Fruit fly (Drosophila melanogaster): ENCODE data around the gene CG3106.

CG3106 gene

DNA sequence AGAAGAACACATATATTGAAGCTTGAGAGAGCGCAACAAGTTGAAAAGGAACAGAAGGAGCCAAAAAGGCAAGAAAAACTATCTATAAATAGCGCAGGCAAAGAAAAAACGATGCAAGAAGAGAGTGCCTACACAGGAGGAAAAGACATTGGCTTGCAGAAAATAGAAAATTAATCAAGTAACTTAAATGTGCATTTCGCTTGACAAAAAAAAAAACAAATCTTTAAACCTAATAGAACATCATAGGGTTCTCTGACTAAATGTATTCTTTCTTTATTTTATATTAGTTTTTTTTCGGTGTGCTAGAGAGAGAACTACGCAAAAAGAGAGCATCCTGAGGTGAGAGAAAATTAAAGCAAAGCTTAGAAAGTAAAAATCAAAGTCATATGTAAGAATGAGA, 12.7 kb downstream of the CG3106 start (continued):
- TF ChIP-seq Sry-δ (GFP tag; optimal IDR thresholded peaks at IDR 0.05): no peak
- TF ChIP-seq CG18619 (GFP tag; optimal IDR thresholded peaks at IDR 0.05): no peak
- no peak for TF ChIP-seq Gsc (GFP tag; IDR thresholded peaks at IDR 0.05)
- no peak for TF ChIP-seq sqz (GFP tag; optimal IDR thresholded peaks at IDR 0.05)
- peak; percentile 52 for TF ChIP-seq NC2β (GFP tag; optimal IDR thresholded peaks at IDR 0.05)
- peak; percentile 47 for TF ChIP-seq CG33557 (GFP tag; optimal IDR thresholded peaks at IDR 0.05)
- TF ChIP-seq CG1792 (GFP tag; optimal IDR thresholded peaks at IDR 0.05): no peak
- TF ChIP-seq tin (GFP tag; optimal IDR thresholded peaks at IDR 0.05): peak; percentile 47
- TF ChIP-seq shn (GFP tag; optimal IDR thresholded peaks at IDR 0.05): no peak
- TF ChIP-seq Aef1 (GFP tag; IDR thresholded peaks at IDR 0.05): no peak
- no peak for TF ChIP-seq cwo (GFP tag; optimal IDR thresholded peaks at IDR 0.05)
- TF ChIP-seq esg (GFP tag; conservative IDR thresholded peaks at IDR 0.05): no peak
- no peak for TF ChIP-seq Oaz (GFP tag; IDR thresholded peaks at IDR 0.05)
- TF ChIP-seq chinmo (GFP tag; IDR thresholded peaks at IDR 0.05; ENCODE audit: partially characterized antibody): no peak
- TF ChIP-seq CG4282 (GFP tag; optimal IDR thresholded peaks at IDR 0.05): no peak
- no peak for TF ChIP-seq Max (GFP tag; optimal IDR thresholded peaks at IDR 0.05)
- TF ChIP-seq CG4360 (GFP tag; IDR thresholded peaks at IDR 0.05): 0 out of 2 replicates have a peak, but pooled peaks have one; percentile 42
- peak; percentile 30 for TF ChIP-seq grau (tag; optimal IDR thresholded peaks at IDR 0.05)
- peak; percentile 60 for TF ChIP-seq CG8388 (GFP tag; optimal IDR thresholded peaks at IDR 0.05)
- TF ChIP-seq zfh2 (GFP tag; optimal IDR thresholded peaks at IDR 0.05): no peak
- no peak for TF ChIP-seq CG4854 (GFP tag; optimal IDR thresholded peaks at IDR 0.05)
- TF ChIP-seq sc (optimal IDR thresholded peaks at IDR 0.05): no peak
- TF ChIP-seq sc (GFP tag; optimal IDR thresholded peaks at IDR 0.05): peak; percentile 33
- TF ChIP-seq CG12071 (GFP tag; optimal IDR thresholded peaks at IDR 0.05): no peak
- no peak for TF ChIP-seq wek (GFP tag; optimal IDR thresholded peaks at IDR 0.05)
- peak; percentile 54 for TF ChIP-seq Spps (tag; optimal IDR thresholded peaks at IDR 0.05)
- no peak for TF ChIP-seq Mrtf (GFP tag; IDR thresholded peaks at IDR 0.05)
- no peak for TF ChIP-seq CG11247 (GFP tag; IDR thresholded peaks at IDR 0.05)
- no peak for TF ChIP-seq MBD-R2 (GFP tag; IDR thresholded peaks at IDR 0.05)
- peak; percentile 80 to 92 for TF ChIP-seq bsh (GFP tag; optimal IDR thresholded peaks at IDR 0.05)
- peak; percentile 27 for TF ChIP-seq Hr3 (GFP tag; optimal IDR thresholded peaks at IDR 0.05)
- no peak for TF ChIP-seq vfl (GFP tag; optimal IDR thresholded peaks at IDR 0.05)
- no peak for TF ChIP-seq ro (GFP tag; IDR thresholded peaks at IDR 0.05)
- no peak for TF ChIP-seq zf30C (GFP tag; optimal IDR thresholded peaks at IDR 0.05)
- TF ChIP-seq Taf1 (GFP tag; IDR thresholded peaks at IDR 0.05): no peak
- no peak; the same call in 1 of the 2 replicates for TF ChIP-seq CG10366 (GFP tag; IDR thresholded peaks at IDR 0.05)
- peak; percentile 57 for TF ChIP-seq fd96Cb (tag; optimal IDR thresholded peaks at IDR 0.05)
- TF ChIP-seq CG14965 (GFP tag; optimal IDR thresholded peaks at IDR 0.05; ENCODE audit: borderline replicate concordance): no peak
- TF ChIP-seq BEAF-32 (GFP tag; optimal IDR thresholded peaks at IDR 0.05): no peak
- TF ChIP-seq Xrp1 (GFP tag; IDR thresholded peaks at IDR 0.05): peak; percentile 81
- TF ChIP-seq CG9437 (GFP tag; optimal IDR thresholded peaks at IDR 0.05): no peak
- no peak for TF ChIP-seq CG42726 (GFP tag; IDR thresholded peaks at IDR 0.05; ENCODE audit: partially characterized antibody)
- TF ChIP-seq sisA (GFP tag; IDR thresholded peaks at IDR 0.05): peak; percentile 37; the same call in 1 of the 2 replicates
- TF ChIP-seq CG2889 (GFP tag; IDR thresholded peaks at IDR 0.05): no peak
- no peak for TF ChIP-seq Gug (GFP tag; IDR thresholded peaks at IDR 0.05)
- TF ChIP-seq Doc2 (GFP tag; IDR thresholded peaks at IDR 0.05): no peak
- TF ChIP-seq CG7271 (tag; optimal IDR thresholded peaks at IDR 0.05): no peak
- TF ChIP-seq Dll (GFP tag; IDR thresholded peaks at IDR 0.05; ENCODE audit: partially characterized antibody): no peak
- no peak for TF ChIP-seq eyg (GFP tag; optimal IDR thresholded peaks at IDR 0.05)
- TF ChIP-seq stc (GFP tag; IDR thresholded peaks at IDR 0.05): peak; percentile 46; the same call in 1 of the 2 replicates
- no peak for TF ChIP-seq gsb (GFP tag; IDR thresholded peaks at IDR 0.05)
- no peak for TF ChIP-seq ab (GFP tag; optimal IDR thresholded peaks at IDR 0.05)
